Worm (Caenorhabditis elegans) whole organism, early embryonic: ENCODE results near the gene C05C12.6.

ENCODE experiments used
- ama-1 ChIP-seq: fragments of 150-350 bp; optimal IDR thresholded peaks from 2 replicates; lab custom pipeline; 2014
- ets-7 ChIP-seq: sonication (generic microtip); optimal IDR thresholded peaks from 2 replicates; lab custom pipeline; 2016; ENCODE audit warnings: missing genotype, missing genetic modification characterization, missing compliant biosample characterization
- hmg-4 ChIP-seq: fragments of 200-800 bp; sonication (Bioruptor generic); optimal IDR thresholded peaks from 2 replicates; lab custom pipeline; 2018; ENCODE audit warnings: mild to moderate bottlenecking, missing genetic modification characterization, missing compliant biosample characterization
- pes-1 ChIP-seq: fragments of 200-800 bp; sonication (Bioruptor generic); IDR thresholded peaks from 2 replicates; pipeline ENCODE4 v1.3.6; 2022; ENCODE audit warnings: missing genetic modification reagents, missing genetic modification characterization, missing compliant biosample characterization
- scrt-1 ChIP-seq: fragments of 200-800 bp; sonication (Bioruptor generic); IDR thresholded peaks from 2 replicates; pipeline ENCODE4 v1.3.6; 2022; ENCODE audit warnings: missing genetic modification characterization, missing compliant biosample characterization
- tbx-11 ChIP-seq: fragments of 200-800 bp; sonication (Bioruptor generic); IDR thresholded peaks from 2 replicates; pipeline ENCODE4 v1.3.6; 2022; ENCODE audit warnings: missing genetic modification characterization, missing compliant biosample characterization

- TF ChIP-seq ets-7 (tag; lab: Kevin White, UChicago): no peak
- TF ChIP-seq ama-1 (lab: Kevin White, UChicago): no peak
- no peak for TF ChIP-seq hmg-4 (GFP tag; lab: Kevin White, UChicago)
- no peak for TF ChIP-seq pes-1 (GFP tag; lab: Robert Waterston, UW)
- no peak for TF ChIP-seq scrt-1 (GFP tag; lab: Robert Waterston, UW)
- TF ChIP-seq tbx-11 (GFP tag; lab: Robert Waterston, UW): no peak
These were observed 6.9 kb upstream of the C05C12.6 start, which contains the start of gene C05C12.4 for ce11 chrIV:11248031-11248631.
